Worm (Caenorhabditis elegans): ENCODE results near the gene best-3.

Gene best-3

DNA sequence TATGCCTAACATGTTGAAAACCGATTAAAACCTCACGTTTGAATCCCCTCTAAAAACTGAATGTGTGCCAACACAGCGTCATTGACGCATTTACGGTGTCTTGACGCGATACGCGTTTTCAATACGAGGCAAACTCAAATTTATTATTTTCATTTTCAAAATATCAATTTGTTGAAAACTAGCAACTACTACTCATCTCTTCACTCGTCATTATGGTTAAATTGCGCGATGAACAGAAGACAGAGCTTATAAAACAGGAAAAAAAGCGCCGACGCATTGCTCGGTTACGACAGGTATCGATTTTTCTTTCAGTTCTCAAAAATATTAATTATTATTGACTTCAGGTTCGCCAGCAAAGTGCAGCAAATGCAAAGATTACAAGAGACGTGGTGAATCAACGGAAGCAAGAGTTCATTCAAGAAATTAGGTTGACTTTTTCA lies 11.8 kb downstream of the best-3 start, which contains the start of gene enee-1 (continued):
- TF ChIP-seq lir-3 (tag; optimal IDR thresholded peaks at IDR 0.05) (no peak), cey-2 (tag; optimal IDR thresholded peaks at IDR 0.05; ENCODE audit: borderline replicate concordance, insufficient read depth) (no peak), ceh-20 (GFP tag; IDR thresholded peaks at IDR 0.05) (no peak), saeg-2 (GFP tag; IDR thresholded peaks at IDR 0.05) (0 out of 2 replicates have a peak, but pooled peaks have one; percentile 51), sdz-12 (GFP tag; optimal IDR thresholded peaks at IDR 0.05) (no peak), F37D6.2 (tag; optimal IDR thresholded peaks at IDR 0.05) (peak; percentile 15), tag-97 (GFP tag; IDR thresholded peaks at IDR 0.05) (no peak), ZK546.5 (tag; optimal IDR thresholded peaks at IDR 0.05) (no peak), lim-7 (GFP tag; IDR thresholded peaks at IDR 0.05) (no peak), nhr-6 (tag; optimal IDR thresholded peaks at IDR 0.05) (peak; percentile 93), nhr-41 (GFP tag; IDR thresholded peaks at IDR 0.05) (no peak), nhr-28 (tag; optimal IDR thresholded peaks at IDR 0.05) (peak; percentile 36), set-16 (GFP tag; IDR thresholded peaks at IDR 0.05) (no peak), aly-2 (tag; optimal IDR thresholded peaks at IDR 0.05) (no peak), fkh-10 (GFP tag; optimal IDR thresholded peaks at IDR 0.05) (peak; percentile 67), gei-8 (GFP tag; optimal IDR thresholded peaks at IDR 0.05) (no peak), rbr-2 (tag; optimal IDR thresholded peaks at IDR 0.05) (peak; percentile 72), dmd-6 (GFP tag; IDR thresholded peaks at IDR 0.05) (peak; percentile 64), T20F7.1 (GFP tag; optimal IDR thresholded peaks at IDR 0.05) (peak; percentile 84), lin-13 (GFP tag; optimal IDR thresholded peaks at IDR 0.05) (peak; percentile 61), ceh-44 (GFP tag; IDR thresholded peaks at IDR 0.05) (no peak), D1046.2 (GFP tag; IDR thresholded peaks at IDR 0.05) (no peak), daf-12 (tag; optimal IDR thresholded peaks at IDR 0.05) (no peak), daf-16 (GFP tag; optimal IDR thresholded peaks at IDR 0.05) (no peak), daf-16 (tag; optimal IDR thresholded peaks at IDR 0.05) (peak; percentile 36), Y105C5A.15 (GFP tag; IDR thresholded peaks at IDR 0.05) (no peak), dmd-8 (GFP tag; IDR thresholded peaks at IDR 0.05) (no peak), unc-130 (GFP tag; optimal IDR thresholded peaks at IDR 0.05) (no peak), hlh-30 (tag; optimal IDR thresholded peaks at IDR 0.05; ENCODE audit: insufficient read depth) (peak; percentile 76), pqm-1 (tag; optimal IDR thresholded peaks at IDR 0.05) (no peak)

DNA sequence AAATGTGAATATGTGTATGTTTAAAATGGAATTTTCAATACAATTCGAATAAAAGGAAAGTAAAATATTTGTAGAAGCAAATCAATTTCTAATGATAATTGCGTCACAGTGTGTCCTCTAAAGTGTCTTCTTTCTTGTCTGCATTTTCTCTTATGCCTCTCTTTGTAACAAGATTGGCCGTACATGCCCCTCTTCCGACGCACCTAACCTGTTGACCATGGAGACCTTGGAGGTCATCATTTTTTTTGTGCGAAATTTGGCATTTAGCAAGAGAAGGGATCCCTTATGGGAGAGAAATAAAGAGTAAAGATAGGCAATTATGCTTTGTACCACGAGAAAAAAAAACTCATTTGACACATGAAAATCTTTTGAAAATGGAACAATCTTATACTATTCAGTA lies 15.5 kb downstream of the best-3 start, which contains the start of gene F23F1.4:
Gene F23F1.4 (minus strand): TSS at position 141 of the 400 bp plus-strand sequence.
- TF ChIP-seq dpl-1 (GFP tag; optimal IDR thresholded peaks at IDR 0.05) (no peak), lin-13 (GFP tag; optimal IDR thresholded peaks at IDR 0.05) (no peak), nhr-42 (GFP tag; IDR thresholded peaks at IDR 0.05) (no peak), F26F4.8 (GFP tag; conservative IDR thresholded peaks at IDR 0.05) (no peak), nhr-25 (tag; optimal IDR thresholded peaks at IDR 0.05; ENCODE audit: borderline replicate concordance, insufficient read depth) (no peak), ctbp-1 (GFP tag; IDR thresholded peaks at IDR 0.05) (no peak)

DNA sequence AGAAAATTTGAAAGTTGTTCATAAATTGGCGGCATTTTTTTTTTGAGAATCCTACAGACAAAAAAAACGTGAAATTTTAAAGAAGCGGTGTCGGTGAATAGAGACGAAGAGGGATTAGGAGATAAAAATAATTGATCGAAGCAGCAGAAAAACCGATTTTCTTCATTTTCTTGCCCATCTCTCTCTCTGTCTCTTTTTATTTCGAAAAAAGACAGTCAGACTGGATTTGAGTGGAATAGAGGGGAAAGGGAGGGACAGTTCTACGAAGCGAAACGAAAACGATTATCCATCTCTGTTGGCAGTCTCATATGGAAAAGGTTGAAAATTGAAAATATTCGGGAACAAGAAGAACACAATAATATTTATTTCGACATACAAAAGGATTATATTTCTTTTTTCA lies 16.8 kb downstream of the best-3 start:
- TF ChIP-seq egl-43 (GFP tag; IDR thresholded peaks at IDR 0.05) = no peak
- TF ChIP-seq ceh-28 (tag; optimal IDR thresholded peaks at IDR 0.05) = no peak
- peak in 1 of 2 experiments; percentile 11 for TF ChIP-seq unc-62 (GFP tag; optimal IDR thresholded peaks at IDR 0.05 in 1 of 2)
- no peak for TF ChIP-seq unc-62 (tag; optimal IDR thresholded peaks at IDR 0.05)
- TF ChIP-seq aha-1 (tag) = peak; percentile 75
- no peak for TF ChIP-seq snpc-1.2 (GFP tag; IDR thresholded peaks at IDR 0.05)
